Fruit fly (Drosophila melanogaster): Measurements from ENCODE around the gene Cox10.

Gene Cox10

dm6 chr2L:10299077-10299809 lies 32.0 kb upstream of the Cox10 start (continued):
- TF ChIP-seq D19A (tag; optimal IDR thresholded peaks at IDR 0.05), result peak; percentile 90
- no peak for TF ChIP-seq cas (GFP tag; IDR thresholded peaks at IDR 0.05)
- no peak for TF ChIP-seq da (GFP tag; optimal IDR thresholded peaks at IDR 0.05)
- no peak for TF ChIP-seq toy (GFP tag; IDR thresholded peaks at IDR 0.05)
- TF ChIP-seq CG10462 (GFP tag; optimal IDR thresholded peaks at IDR 0.05), result no peak
- TF ChIP-seq CG32532 (GFP tag; IDR thresholded peaks at IDR 0.05), result no peak
- peak; percentile 23 for TF ChIP-seq CG12391 (tag; optimal IDR thresholded peaks at IDR 0.05)
- TF ChIP-seq CG8388 (GFP tag; optimal IDR thresholded peaks at IDR 0.05), result no peak
- TF ChIP-seq CG17361 (GFP tag; IDR thresholded peaks at IDR 0.05), result no peak
- TF ChIP-seq fu2 (GFP tag; optimal IDR thresholded peaks at IDR 0.05), result no peak
- no peak for TF ChIP-seq CG17802 (tag; optimal IDR thresholded peaks at IDR 0.05)
- TF ChIP-seq run (tag; optimal IDR thresholded peaks at IDR 0.05), result no peak
- no peak for TF ChIP-seq CG16779 (GFP tag; IDR thresholded peaks at IDR 0.05)
- TF ChIP-seq Awh (GFP tag; IDR thresholded peaks at IDR 0.05), result no peak
- no peak for TF ChIP-seq CG10147 (GFP tag; optimal IDR thresholded peaks at IDR 0.05)
- TF ChIP-seq gsb (GFP tag; IDR thresholded peaks at IDR 0.05), result no peak
- TF ChIP-seq dysf (GFP tag; IDR thresholded peaks at IDR 0.05), result peak; percentile 49; the same call in 1 of the 3 replicates
- no peak for TF ChIP-seq Dp (GFP tag; optimal IDR thresholded peaks at IDR 0.05)
- TF ChIP-seq CG16815 (GFP tag; optimal IDR thresholded peaks at IDR 0.05), result no peak
- no peak for TF ChIP-seq Jarid2 (GFP tag; optimal IDR thresholded peaks at IDR 0.05)
- TF ChIP-seq CG31224 (GFP tag; IDR thresholded peaks at IDR 0.05), result no peak
- TF ChIP-seq az2 (GFP tag; optimal IDR thresholded peaks at IDR 0.05), result no peak
- TF ChIP-seq fru (optimal IDR thresholded peaks at IDR 0.05), result no peak
- TF ChIP-seq lov (optimal IDR thresholded peaks at IDR 0.05), result no peak
- TF ChIP-seq lov (GFP tag; IDR thresholded peaks at IDR 0.05), result no peak
- TF ChIP-seq CG12236 (GFP tag; optimal IDR thresholded peaks at IDR 0.05), result no peak
- TF ChIP-seq CG12659 (GFP tag; optimal IDR thresholded peaks at IDR 0.05), result no peak
- TF ChIP-seq CG33213 (GFP tag; optimal IDR thresholded peaks at IDR 0.05), result no peak
- TF ChIP-seq Camta (GFP tag; optimal IDR thresholded peaks at IDR 0.05), result no peak
- TF ChIP-seq Gsc (GFP tag; IDR thresholded peaks at IDR 0.05), result no peak
- no peak for TF ChIP-seq abd-A (tag; optimal IDR thresholded peaks at IDR 0.05)
- no peak for TF ChIP-seq CG2678 (tag; optimal IDR thresholded peaks at IDR 0.05)
- TF ChIP-seq CG13894 (tag; optimal IDR thresholded peaks at IDR 0.05), result no peak
- TF ChIP-seq Neu2 (GFP tag; optimal IDR thresholded peaks at IDR 0.05; ENCODE audit: borderline replicate concordance), result no peak
- TF ChIP-seq E2f2 (GFP tag; IDR thresholded peaks at IDR 0.05), result no peak
- TF ChIP-seq gsb-n (tag; optimal IDR thresholded peaks at IDR 0.05), result no peak
- no peak for TF ChIP-seq CG6813 (GFP tag; optimal IDR thresholded peaks at IDR 0.05)
- no peak for TF ChIP-seq Pdp1 (GFP tag; optimal IDR thresholded peaks at IDR 0.05)
- TF ChIP-seq btn (GFP tag; optimal IDR thresholded peaks at IDR 0.05), result no peak
- TF ChIP-seq CG42726 (GFP tag; IDR thresholded peaks at IDR 0.05; ENCODE audit: partially characterized antibody), result no peak
- TF ChIP-seq stc (GFP tag; IDR thresholded peaks at IDR 0.05), result no peak
- no peak for TF ChIP-seq bigmax (GFP tag; optimal IDR thresholded peaks at IDR 0.05)
- no peak for TF ChIP-seq CG7372 (GFP tag; IDR thresholded peaks at IDR 0.05)
- no peak for TF ChIP-seq CG10654 (GFP tag; optimal IDR thresholded peaks at IDR 0.05)
- TF ChIP-seq CG3281 (GFP tag; optimal IDR thresholded peaks at IDR 0.05), result no peak
- no peak for TF ChIP-seq Dad (GFP tag; optimal IDR thresholded peaks at IDR 0.05)
- TF ChIP-seq Rfx (GFP tag; IDR thresholded peaks at IDR 0.05), result no peak
- TF ChIP-seq mld (GFP tag; IDR thresholded peaks at IDR 0.05; ENCODE audit: partially characterized antibody), result no peak
- TF ChIP-seq knrl (GFP tag; IDR thresholded peaks at IDR 0.05; ENCODE audit: partially characterized antibody), result no peak
- TF ChIP-seq vvl (GFP tag; IDR thresholded peaks at IDR 0.05), result peak; percentile 17; the same call in 1 of the 2 replicates
- TF ChIP-seq CG3838 (GFP tag; optimal IDR thresholded peaks at IDR 0.05), result no peak

Measured in whole organism, embryonic.